Worm (Caenorhabditis elegans) whole organism, L4 larva: ENCODE results near the gene C02F5.13.

Source experiments
- F10B5.3 ChIP-seq: sonication (generic microtip); optimal IDR thresholded peaks from 2 replicates; lab custom pipeline; 2016; ENCODE audit warnings: mild to moderate bottlenecking, missing genetic modification characterization, missing compliant biosample characterization
- F26F4.8 ChIP-seq: fragments of 200-800 bp; sonication (Bioruptor generic); conservative IDR thresholded peaks from 2 replicates; pipeline ENCODE4 v1.3.6; 2022; ENCODE audit warnings: missing genetic modification characterization, missing compliant biosample characterization
- F37D6.2 ChIP-seq: sonication (generic microtip); optimal IDR thresholded peaks from 2 replicates; lab custom pipeline; 2016; ENCODE audit warnings: mild to moderate bottlenecking, missing genetic modification characterization, missing compliant biosample characterization
- F49E8.2 ChIP-seq: sonication (generic microtip); optimal IDR thresholded peaks from 2 replicates; lab custom pipeline; 2016; ENCODE audit warnings: missing compliant biosample characterization, mild to moderate bottlenecking, missing genetic modification characterization, borderline replicate concordance
- T20F7.1 ChIP-seq: fragments of 200-800 bp; sonication (Bioruptor generic); optimal IDR thresholded peaks from 2 replicates; lab custom pipeline; 2018; ENCODE audit warnings: mild to moderate bottlenecking, missing genetic modification characterization, missing compliant biosample characterization
- T26A8.4 ChIP-seq: fragments of 200-800 bp; sonication (Bioruptor generic); IDR thresholded peaks from 2 replicates; pipeline ENCODE4 v1.3.6; 2022; ENCODE audit warnings: missing genetic modification characterization, missing compliant biosample characterization
- Y105C5A.15 ChIP-seq: fragments of 200-800 bp; sonication (Bioruptor generic); IDR thresholded peaks from 2 replicates; pipeline ENCODE4 v1.3.6; 2022; ENCODE audit warnings: missing genetic modification characterization, missing compliant biosample characterization
- Y48G9A.11 ChIP-seq: fragments of 200-800 bp; sonication (Bioruptor generic); IDR thresholded peaks from 2 replicates; pipeline ENCODE4 v1.3.6; 2022; ENCODE audit warnings: missing genetic modification reagents, missing genetic modification characterization, missing compliant biosample characterization
- Y75B8A.6 ChIP-seq: fragments of 200-800 bp; sonication (Bioruptor generic); IDR thresholded peaks from 2 replicates; pipeline ENCODE4 v1.3.6; 2022; ENCODE audit warnings: missing genetic modification reagents, missing genetic modification characterization, missing compliant biosample characterization
- ZK546.5 ChIP-seq, 2 experiments: sonication (generic microtip); optimal IDR thresholded peaks; 2 replicates each; lab custom pipeline; 2017; ENCODE audit warnings: missing biosample characterization in 2 of 2, missing genetic modification characterization in 2 of 2
- aly-2 ChIP-seq: sonication (generic microtip); optimal IDR thresholded peaks from 2 replicates; lab custom pipeline; 2018; ENCODE audit warnings: missing biosample characterization, missing genetic modification characterization
- ama-1 ChIP-seq: fragments of 150-350 bp; optimal IDR thresholded peaks from 2 replicates; lab custom pipeline; 2014; ENCODE audit warnings: inconsistent platforms, mixed read lengths
- arid-1 ChIP-seq: fragments of 200-800 bp; sonication (Bioruptor generic); conservative IDR thresholded peaks from 2 replicates; pipeline ENCODE4 v1.3.6; 2022; ENCODE audit warnings: missing genetic modification reagents, missing genetic modification characterization, missing compliant biosample characterization
- attf-4 ChIP-seq: sonication (generic microtip); optimal IDR thresholded peaks from 3 replicates; lab custom pipeline; 2017; ENCODE audit warnings: missing biosample characterization, missing genetic modification characterization
- ceh-44 ChIP-seq: fragments of 200-800 bp; sonication (Bioruptor generic); IDR thresholded peaks from 2 replicates; pipeline ENCODE4 v1.3.6; 2022; ENCODE audit warnings: missing genetic modification reagents, missing genetic modification characterization, missing compliant biosample characterization
- ctbp-1 ChIP-seq: fragments of 200-800 bp; sonication (Bioruptor generic); IDR thresholded peaks from 2 replicates; pipeline ENCODE4 v1.3.6; 2022; ENCODE audit warnings: missing genetic modification reagents, missing genetic modification characterization, missing compliant biosample characterization
- dmd-8 ChIP-seq: fragments of 200-800 bp; sonication (Bioruptor generic); IDR thresholded peaks from 2 replicates; pipeline ENCODE4 v1.3.6; 2022; ENCODE audit warnings: missing genetic modification characterization, missing compliant biosample characterization
- dpl-1 ChIP-seq: fragments of 150-350 bp; optimal IDR thresholded peaks from 2 replicates; lab custom pipeline; 2014; ENCODE audit warnings: missing biosample characterization, missing genetic modification reagents, missing genetic modification characterization
- duxl-1 ChIP-seq: sonication (generic microtip); optimal IDR thresholded peaks from 2 replicates; lab custom pipeline; 2016; ENCODE audit warnings: mild to moderate bottlenecking, missing genetic modification characterization, moderate library complexity, missing compliant biosample characterization; ENCODE audit not compliant: poor library complexity
- dve-1 ChIP-seq: sonication (generic microtip); optimal IDR thresholded peaks from 2 replicates; lab custom pipeline; 2017; ENCODE audit warnings: antibody characterized with exemption, mild to moderate bottlenecking, missing genetic modification characterization, missing compliant biosample characterization; ENCODE audit not compliant: insufficient read depth
- egl-43 ChIP-seq: fragments of 200-800 bp; sonication (Bioruptor generic); IDR thresholded peaks from 2 replicates; pipeline ENCODE4 v1.3.6; 2022; ENCODE audit warnings: missing genetic modification reagents, missing genetic modification characterization, missing compliant biosample characterization
- fkh-10 ChIP-seq: fragments of 150-350 bp; optimal IDR thresholded peaks from 2 replicates; lab custom pipeline; 2014; ENCODE audit warnings: missing biosample characterization, missing genetic modification reagents, missing genetic modification characterization
- fos-1 ChIP-seq: fragments of 150-350 bp; optimal IDR thresholded peaks from 2 replicates; lab custom pipeline; 2014; ENCODE audit warnings: missing biosample characterization, missing genetic modification characterization
- gei-8 ChIP-seq: fragments of 200-800 bp; sonication (Bioruptor generic); optimal IDR thresholded peaks from 2 replicates; lab custom pipeline; 2018; ENCODE audit warnings: mild to moderate bottlenecking, missing genetic modification characterization, missing compliant biosample characterization
- hlh-11 ChIP-seq: fragments of 200-800 bp; sonication (Bioruptor generic); optimal IDR thresholded peaks from 2 replicates; lab custom pipeline; 2018; ENCODE audit warnings: mild to moderate bottlenecking, missing genetic modification characterization, missing compliant biosample characterization
- hlh-30 ChIP-seq: sonication (generic microtip); optimal IDR thresholded peaks from 2 replicates; lab custom pipeline; 2017; ENCODE audit warnings: antibody characterized with exemption, mild to moderate bottlenecking, missing genetic modification characterization, missing compliant biosample characterization; ENCODE audit not compliant: insufficient read depth
- jun-1 ChIP-seq: fragments of 150-350 bp; optimal IDR thresholded peaks from 2 replicates; lab custom pipeline; 2014; ENCODE audit warnings: missing biosample characterization, missing genetic modification reagents, missing genetic modification characterization
- lin-29 ChIP-seq: fragments of 200-800 bp; sonication (Bioruptor generic); IDR thresholded peaks from 2 replicates; pipeline ENCODE4 v1.3.6; 2022; ENCODE audit warnings: missing genetic modification reagents, missing genetic modification characterization, missing compliant biosample characterization
- lin-38 ChIP-seq: fragments of 200-800 bp; sonication (Bioruptor generic); IDR thresholded peaks from 2 replicates; pipeline ENCODE4 v1.3.6; 2022; ENCODE audit warnings: missing genetic modification reagents, missing genetic modification characterization, missing compliant biosample characterization
- lsy-2 ChIP-seq, 2 experiments: fragments of 150-350 bp in 1 of 2; sonication (generic microtip) in 1 of 2; optimal IDR thresholded peaks; 2 replicates each; lab custom pipeline; 2014 to 2017; ENCODE audit warnings: missing biosample characterization in 2 of 2, missing genetic modification characterization in 2 of 2
- madf-9 ChIP-seq: fragments of 200-800 bp; sonication (Bioruptor generic); conservative IDR thresholded peaks from 2 replicates; pipeline ENCODE4 v1.3.6; 2022; ENCODE audit warnings: missing genetic modification reagents, missing genetic modification characterization, missing compliant biosample characterization
- mep-1 ChIP-seq: fragments of 150-350 bp; sonication (generic microtip); optimal IDR thresholded peaks from 3 replicates; lab custom pipeline; 2014; ENCODE audit warnings: missing biosample characterization, missing genetic modification characterization
- mes-2 ChIP-seq: sonication (generic microtip); optimal IDR thresholded peaks from 2 replicates; lab custom pipeline; 2016; ENCODE audit warnings: missing genotype, mild to moderate bottlenecking, missing genetic modification characterization, missing compliant biosample characterization; ENCODE audit not compliant: poor library complexity, severe bottlenecking
- mxl-2 ChIP-seq: fragments of 200-800 bp; sonication (Bioruptor generic); conservative IDR thresholded peaks from 2 replicates; pipeline ENCODE4 v1.3.6; 2022; ENCODE audit warnings: missing genetic modification reagents, missing genetic modification characterization, missing compliant biosample characterization
- nhr-111 ChIP-seq: fragments of 200-800 bp; sonication (Bioruptor generic); optimal IDR thresholded peaks from 2 replicates; lab custom pipeline; 2018; ENCODE audit warnings: mild to moderate bottlenecking, missing genetic modification characterization, missing compliant biosample characterization
- nhr-28 ChIP-seq: fragments of 150-350 bp; optimal IDR thresholded peaks from 2 replicates; lab custom pipeline; 2014; ENCODE audit warnings: missing biosample characterization, missing genetic modification characterization
- nhr-42 ChIP-seq: fragments of 200-800 bp; sonication (Bioruptor generic); IDR thresholded peaks from 2 replicates; pipeline ENCODE4 v1.3.6; 2022; ENCODE audit warnings: missing genetic modification characterization, missing compliant biosample characterization
- nhr-48 ChIP-seq: sonication (generic microtip); optimal IDR thresholded peaks from 2 replicates; lab custom pipeline; 2016; ENCODE audit warnings: mild to moderate bottlenecking, missing genetic modification characterization, missing compliant biosample characterization
- nhr-6 ChIP-seq: fragments of 150-350 bp; optimal IDR thresholded peaks from 2 replicates; lab custom pipeline; 2014; ENCODE audit warnings: missing biosample characterization, missing genetic modification characterization
- pha-4 ChIP-seq, 2 experiments: fragments of 150-350 bp in 1 of 2; fragments of 200-800 bp in 1 of 2; sonication (Bioruptor generic) in 1 of 2; IDR thresholded peaks in 1 of 2; optimal IDR thresholded peaks in 1 of 2; 2 replicates each; pipeline versions ENCODE4 v1.3.6 to Lab custom; 2014 to 2022; ENCODE audit warnings: missing genetic modification characterization in 2 of 2, missing genetic modification reagents in 2 of 2, missing biosample characterization in 1 of 2, missing compliant biosample characterization in 1 of 2
- php-3 ChIP-seq: fragments of 200-800 bp; sonication (Bioruptor generic); IDR thresholded peaks from 2 replicates; pipeline ENCODE4 v1.3.6; 2022; ENCODE audit warnings: missing genetic modification reagents, missing genetic modification characterization, missing compliant biosample characterization
- saeg-2 ChIP-seq: fragments of 200-800 bp; sonication (Bioruptor generic); IDR thresholded peaks from 2 replicates; pipeline ENCODE4 v1.3.6; 2022; ENCODE audit warnings: missing genetic modification reagents, missing genetic modification characterization, missing compliant biosample characterization
- tag-97 ChIP-seq: fragments of 200-800 bp; sonication (Bioruptor generic); IDR thresholded peaks from 2 replicates; pipeline ENCODE4 v1.3.6; 2022; ENCODE audit warnings: missing genetic modification characterization, missing compliant biosample characterization
- unc-130 ChIP-seq: sonication (generic microtip); optimal IDR thresholded peaks from 2 replicates; lab custom pipeline; 2016; ENCODE audit warnings: missing genetic modification reagents, missing genetic modification characterization, missing compliant biosample characterization
- unc-62 ChIP-seq, 3 experiments: fragments of 150-350 bp in 1 of 3; sonication (generic microtip); optimal IDR thresholded peaks in 2 of 3; peaks in 1 of 3; 1 replicate in 1 of 3; 2 replicates in 2 of 3; lab custom pipeline; 2014 to 2017; ENCODE audit warnings: missing biosample characterization in 3 of 3, missing genetic modification characterization in 3 of 3, missing genetic modification reagents in 3 of 3, missing genotype in 1 of 3
- vab-7 ChIP-seq: fragments of 200-800 bp; sonication (Bioruptor generic); IDR thresholded peaks from 2 replicates; pipeline ENCODE4 v1.3.6; 2022; ENCODE audit warnings: missing genetic modification reagents, missing genetic modification characterization, missing compliant biosample characterization
- zag-1 ChIP-seq: fragments of 150-350 bp; optimal IDR thresholded peaks from 2 replicates; lab custom pipeline; 2014; ENCODE audit warnings: missing biosample characterization, missing genetic modification characterization
- ztf-11 ChIP-seq: fragments of 150-350 bp; optimal IDR thresholded peaks from 2 replicates; lab custom pipeline; 2014; ENCODE audit warnings: missing biosample characterization, missing genetic modification characterization

C02F5.13 gene

DNA sequence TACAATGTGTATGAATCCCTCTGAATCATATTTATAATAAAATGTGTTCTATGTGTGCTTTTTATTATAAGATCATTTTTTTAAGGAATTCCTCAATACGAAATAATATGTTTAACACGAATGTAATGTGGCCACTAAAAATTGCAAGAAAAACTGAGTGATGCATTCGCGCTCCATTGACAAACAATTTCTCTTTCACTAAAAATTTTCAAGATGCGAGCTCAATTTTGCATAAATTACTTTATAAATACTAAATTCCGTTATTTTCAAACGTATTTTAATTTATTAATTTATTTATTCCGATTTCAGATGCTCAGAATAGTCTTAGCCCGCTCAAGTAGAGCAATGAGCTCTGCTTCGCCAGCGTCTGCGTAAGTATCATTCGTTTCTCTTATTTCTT lies 18.6 kb downstream of the C02F5.13 start, which contains the start of gene mrps-9:
TSS of gene mrps-9 (plus strand) at position 310 of the 400 bp plus-strand sequence.
- TF ChIP-seq hlh-30, result peak; percentile 2
- no peak for TF ChIP-seq egl-43 (GFP tag; lab: Robert Waterston, UW)
- peak; percentile 61 for TF ChIP-seq mes-2 (tag; lab: Kevin White, UChicago)
- peak; percentile 29 for TF ChIP-seq T20F7.1 (GFP tag; lab: Kevin White, UChicago)
- no peak for TF ChIP-seq ztf-11 (tag; lab: Kevin White, UChicago)
- peak; percentile 94 for TF ChIP-seq lin-38 (GFP tag; lab: Robert Waterston, UW)
- peak; percentile 31 for TF ChIP-seq dpl-1 (GFP tag; lab: Kevin White, UChicago)
- TF ChIP-seq, all 104 proteins: peak for 5

DNA sequence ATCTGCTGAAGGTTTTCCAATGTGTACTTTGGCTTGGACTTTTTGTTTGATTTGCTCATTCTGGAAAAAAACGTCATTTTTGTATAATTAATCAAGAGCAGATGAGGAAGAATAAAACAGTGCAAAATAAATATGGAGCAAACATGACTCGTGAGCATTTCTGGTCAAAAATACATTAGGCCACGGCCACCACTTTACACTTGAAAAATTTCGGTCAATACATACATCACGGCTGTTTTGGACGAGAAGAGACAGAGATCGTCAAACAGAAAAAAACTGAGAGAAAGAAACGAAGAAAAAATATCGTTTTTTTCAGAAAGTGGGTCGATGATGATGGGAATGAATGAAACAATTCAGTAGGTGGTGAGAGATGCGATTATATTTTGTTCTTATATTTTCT lies 21.1 kb downstream of the C02F5.13 start, which contains the start of the genes F09G8.7 and crn-7:
TSS of gene F09G8.7 (minus strand) at position 60 of the 400 bp plus-strand sequence.
TSS of gene crn-7 (plus strand) at position 236 of the 400 bp plus-strand sequence.
- TF ChIP-seq ama-1 (lab: Kevin White, UChicago) (no peak), fos-1 (no peak), unc-62 (GFP tag; optimal IDR thresholded peaks at IDR 0.05 in 1 of 2; lab: Kevin White, UChicago) (peak in 1 of 2 experiments; percentile 57), unc-62 (tag; optimal IDR thresholded peaks at IDR 0.05; lab: Kevin White, UChicago) (no peak), Y75B8A.6 (GFP tag; lab: Robert Waterston, UW) (no peak), ZK546.5 (tag; optimal IDR thresholded peaks at IDR 0.05; lab: Kevin White, UChicago) (no peak), lin-29 (GFP tag; lab: Robert Waterston, UW) (no peak), aly-2 (tag; lab: Kevin White, UChicago) (no peak), Y105C5A.15 (GFP tag; lab: Robert Waterston, UW) (no peak), mxl-2 (no peak), madf-9 (GFP tag; lab: Robert Waterston, UW) (no peak), F10B5.3 (tag; lab: Kevin White, UChicago) (no peak), nhr-48 (tag; lab: Kevin White, UChicago) (no peak), pha-4 (GFP tag; IDR thresholded peaks at IDR 0.05; lab: Robert Waterston, UW) (no peak), pha-4 (tag; optimal IDR thresholded peaks at IDR 0.05; lab: Kevin White, UChicago) (peak; percentile 45), nhr-6 (tag; lab: Kevin White, UChicago) (no peak), hlh-11 (peak; percentile 38), F49E8.2 (tag; lab: Kevin White, UChicago) (no peak), php-3 (GFP tag; lab: Robert Waterston, UW) (no peak), mep-1 (tag; lab: Kevin White, UChicago) (no peak), F26F4.8 (GFP tag; lab: Robert Waterston, UW) (no peak), dmd-8 (GFP tag; lab: Robert Waterston, UW) (no peak), unc-130 (GFP tag; lab: Kevin White, UChicago) (no peak), dve-1 (tag; lab: Kevin White, UChicago) (peak; percentile 28), Y48G9A.11 (GFP tag; lab: Robert Waterston, UW) (no peak), dpl-1 (GFP tag; lab: Kevin White, UChicago) (no peak), mes-2 (tag; lab: Kevin White, UChicago) (peak; percentile 67), lsy-2 (tag; optimal IDR thresholded peaks at IDR 0.05; lab: Kevin White, UChicago) (peak in 1 of 2 experiments; percentile 61), F37D6.2 (no peak), zag-1 (tag; lab: Kevin White, UChicago) (no peak), nhr-42 (GFP tag; lab: Robert Waterston, UW) (no peak), ceh-44 (no peak), T26A8.4 (GFP tag; lab: Robert Waterston, UW) (no peak), jun-1 (tag; lab: Kevin White, UChicago) (no peak), nhr-28 (tag; lab: Kevin White, UChicago) (peak; percentile 51), ctbp-1 (no peak), fkh-10 (GFP tag; lab: Kevin White, UChicago) (no peak), hlh-30 (peak; percentile 55), vab-7 (no peak), duxl-1 (tag; lab: Kevin White, UChicago) (no peak), attf-4 (tag; lab: Kevin White, UChicago) (no peak), tag-97 (no peak), arid-1 (GFP tag; lab: Robert Waterston, UW) (no peak), nhr-111 (GFP tag; lab: Kevin White, UChicago) (no peak), saeg-2 (GFP tag; lab: Robert Waterston, UW) (no peak), gei-8 (GFP tag; lab: Kevin White, UChicago) (no peak)
